Worm (Caenorhabditis elegans): ENCODE measurements around the gene K04B12.2.

DNA sequence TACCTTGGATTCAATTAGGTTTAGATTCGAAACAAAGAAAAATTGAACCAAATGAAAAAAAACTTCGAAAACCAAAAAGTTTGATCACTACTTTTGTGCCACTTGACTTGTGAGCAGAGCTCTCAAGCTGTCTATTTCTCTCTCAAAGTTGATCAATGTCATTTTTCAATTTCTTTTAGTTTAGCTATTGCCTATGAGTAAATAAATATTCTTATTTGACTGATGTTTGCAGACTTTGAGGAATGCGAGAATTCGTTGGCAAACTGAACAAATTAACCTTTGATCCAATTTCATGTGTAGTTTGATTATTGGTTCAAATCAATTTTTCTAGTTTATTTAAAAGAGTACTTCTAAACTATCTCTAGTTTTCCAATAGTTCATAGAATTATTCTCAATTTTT, 46.0 kb upstream of the K04B12.2 start:
- TF ChIP-seq nhr-12 (tag; optimal IDR thresholded peaks at IDR 0.05) (no peak), blmp-1 (tag; optimal IDR thresholded peaks at IDR 0.05) (no peak), nhr-76 (tag; optimal IDR thresholded peaks at IDR 0.05) (no peak), unc-62 (GFP tag; optimal IDR thresholded peaks at IDR 0.05) (no peak), unc-39 (tag; optimal IDR thresholded peaks at IDR 0.05) (no peak), sptf-1 (tag; optimal IDR thresholded peaks at IDR 0.05) (no peak), snpc-4 (tag; optimal IDR thresholded peaks at IDR 0.05) (no peak)
